Worm (Caenorhabditis elegans) whole organism, young adult: ENCODE data around the gene E02C12.10.

Experiments used
- B0261.1 ChIP-seq: sonication (generic microtip); optimal IDR thresholded peaks from 2 replicates; lab custom pipeline; 2016; ENCODE audit warnings: mild to moderate bottlenecking, missing genetic modification characterization, moderate library complexity, missing compliant biosample characterization
- B0336.3 ChIP-seq: fragments of 200-800 bp; sonication (Bioruptor generic); IDR thresholded peaks from 2 replicates; pipeline ENCODE4 v1.3.6; 2022; ENCODE audit warnings: missing genetic modification characterization, missing compliant biosample characterization
- C06A6.2 ChIP-seq: fragments of 200-800 bp; sonication (Bioruptor generic); conservative IDR thresholded peaks from 2 replicates; pipeline ENCODE4 v1.3.6; 2022; ENCODE audit warnings: missing genetic modification characterization, missing compliant biosample characterization
- F33H1.4 ChIP-seq: fragments of 200-800 bp; sonication (Bioruptor generic); IDR thresholded peaks from 2 replicates; pipeline ENCODE4 v1.3.6; 2022; ENCODE audit warnings: missing genetic modification reagents, missing genetic modification characterization, missing compliant biosample characterization
- F37B4.10 ChIP-seq: fragments of 200-800 bp; sonication (Bioruptor generic); IDR thresholded peaks from 2 replicates; pipeline ENCODE4 v1.3.6; 2022; ENCODE audit warnings: missing genetic modification characterization, missing compliant biosample characterization
- T07F8.4 ChIP-seq: sonication (generic microtip); optimal IDR thresholded peaks from 2 replicates; lab custom pipeline; 2016; ENCODE audit warnings: mild to moderate bottlenecking, missing genetic modification characterization, moderate library complexity, missing compliant biosample characterization
- ama-1 ChIP-seq, 3 experiments: fragments of 150-350 bp in 1 of 3; sonication (generic microtip) in 2 of 3; optimal IDR thresholded peaks; 2 replicates each; lab custom pipeline; 2014 to 2018; ENCODE audit warnings: missing biosample characterization in 2 of 3, missing genetic modification characterization in 2 of 3, missing genetic modification reagents in 2 of 3
- aptf-2 ChIP-seq: fragments of 200-800 bp; sonication (Bioruptor generic); conservative IDR thresholded peaks from 2 replicates; pipeline ENCODE4 v1.3.6; 2022; ENCODE audit warnings: missing genetic modification reagents, missing genetic modification characterization, missing compliant biosample characterization
- attf-3 ChIP-seq: fragments of 200-800 bp; sonication (Bioruptor generic); conservative IDR thresholded peaks from 2 replicates; pipeline ENCODE4 v1.3.6; 2022; ENCODE audit warnings: missing genetic modification reagents, missing genetic modification characterization, missing compliant biosample characterization
- cebp-1 ChIP-seq, 2 experiments: fragments of 200-800 bp in 1 of 2; sonication (Bioruptor generic) in 1 of 2; sonication (generic microtip) in 1 of 2; IDR thresholded peaks in 1 of 2; optimal IDR thresholded peaks in 1 of 2; 2 replicates each; pipeline versions ENCODE4 v1.3.6 to Lab custom; 2017 to 2022; ENCODE audit warnings: missing compliant biosample characterization in 2 of 2, missing genetic modification characterization in 2 of 2, mild to moderate bottlenecking in 1 of 2, missing genetic modification reagents in 1 of 2, moderate library complexity in 1 of 2
- efl-1 ChIP-seq: fragments of 150-350 bp; optimal IDR thresholded peaks from 2 replicates; lab custom pipeline; 2014; ENCODE audit warnings: missing biosample characterization, missing genetic modification reagents, missing genetic modification characterization
- ets-4 ChIP-seq: fragments of 200-800 bp; sonication (Bioruptor generic); optimal IDR thresholded peaks from 2 replicates; lab custom pipeline; 2018; ENCODE audit warnings: mild to moderate bottlenecking, missing genetic modification characterization, missing compliant biosample characterization
- gei-17 ChIP-seq: fragments of 200-800 bp; sonication (Bioruptor generic); optimal IDR thresholded peaks from 2 replicates; lab custom pipeline; 2018; ENCODE audit warnings: mild to moderate bottlenecking, missing genetic modification characterization, missing compliant biosample characterization
- hlh-12 ChIP-seq: sonication (generic microtip); optimal IDR thresholded peaks from 2 replicates; lab custom pipeline; 2016; ENCODE audit warnings: missing genetic modification characterization, missing compliant biosample characterization
- hlh-26 ChIP-seq: fragments of 200-800 bp; sonication (Bioruptor generic); conservative IDR thresholded peaks from 2 replicates; pipeline ENCODE4 v1.3.6; 2022; ENCODE audit warnings: missing genetic modification reagents, missing genetic modification characterization, missing compliant biosample characterization
- hmg-1.2 ChIP-seq: fragments of 200-800 bp; sonication (Bioruptor generic); IDR thresholded peaks from 2 replicates; pipeline ENCODE4 v1.3.6; 2022; ENCODE audit warnings: missing genetic modification reagents, missing genetic modification characterization, missing compliant biosample characterization
- lag-1 ChIP-seq: fragments of 200-800 bp; sonication (Bioruptor generic); IDR thresholded peaks from 2 replicates; pipeline ENCODE4 v1.3.6; 2022; ENCODE audit warnings: missing genetic modification reagents, missing genetic modification characterization, missing compliant biosample characterization
- let-607 ChIP-seq, 2 experiments: fragments of 200-800 bp in 1 of 2; sonication (Bioruptor generic) in 1 of 2; sonication (generic microtip) in 1 of 2; optimal IDR thresholded peaks; 2 replicates each; lab custom pipeline; 2016 to 2018; ENCODE audit warnings: mild to moderate bottlenecking in 2 of 2, missing compliant biosample characterization in 2 of 2, missing genetic modification characterization in 2 of 2, moderate library complexity in 2 of 2, missing genotype in 1 of 2
- lin-26 ChIP-seq: fragments of 200-800 bp; sonication (Bioruptor generic); IDR thresholded peaks from 2 replicates; pipeline ENCODE4 v1.3.6; 2022; ENCODE audit warnings: missing genetic modification reagents, missing genetic modification characterization, missing compliant biosample characterization
- lsl-1 ChIP-seq: fragments of 200-800 bp; sonication (Bioruptor generic); optimal IDR thresholded peaks from 2 replicates; lab custom pipeline; 2018; ENCODE audit warnings: mild to moderate bottlenecking, missing genetic modification characterization, moderate library complexity, missing compliant biosample characterization
- lsy-27 ChIP-seq: sonication (generic microtip); optimal IDR thresholded peaks from 2 replicates; lab custom pipeline; 2017; ENCODE audit warnings: missing genetic modification characterization, mild to moderate bottlenecking, missing compliant biosample characterization, antibody characterized with exemption, missing genotype, borderline replicate concordance; ENCODE audit not compliant: insufficient read depth
- mxl-1 ChIP-seq: sonication (generic microtip); optimal IDR thresholded peaks from 2 replicates; lab custom pipeline; 2016; ENCODE audit warnings: missing genetic modification characterization, missing compliant biosample characterization
- nhr-90 ChIP-seq: sonication (generic microtip); optimal IDR thresholded peaks from 2 replicates; lab custom pipeline; 2016; ENCODE audit warnings: missing genotype, mild to moderate bottlenecking, missing genetic modification characterization, missing compliant biosample characterization
- pbrm-1 ChIP-seq: fragments of 200-800 bp; sonication (Bioruptor generic); IDR thresholded peaks from 2 replicates; pipeline ENCODE4 v1.3.6; 2022; ENCODE audit warnings: missing genetic modification reagents, missing genetic modification characterization, missing compliant biosample characterization
- snpc-1.1 ChIP-seq: sonication (generic microtip); optimal IDR thresholded peaks from 2 replicates; lab custom pipeline; 2017; ENCODE audit warnings: missing genetic modification characterization, mild to moderate bottlenecking, missing compliant biosample characterization, antibody characterized with exemption, moderate library complexity, missing genotype, missing genetic modification reagents; ENCODE audit not compliant: insufficient read depth
- snpc-4 ChIP-seq, 5 experiments: fragments of 150-350 bp in 1 of 5; sonication (generic microtip) in 4 of 5; optimal IDR thresholded peaks; 2 replicates each; lab custom pipeline; 2014 to 2018; ENCODE audit warnings: missing genetic modification characterization in 5 of 5, missing biosample characterization in 3 of 5, antibody characterized with exemption in 2 of 5, mild to moderate bottlenecking in 2 of 5, missing compliant biosample characterization in 2 of 5, missing genotype in 2 of 5, moderate library complexity in 2 of 5, missing genetic modification reagents in 1 of 5
- sptf-2 ChIP-seq: fragments of 200-800 bp; sonication (Bioruptor generic); optimal IDR thresholded peaks from 2 replicates; lab custom pipeline; 2018; ENCODE audit warnings: mild to moderate bottlenecking, missing genetic modification characterization, missing compliant biosample characterization
- zim-3 ChIP-seq: sonication (generic microtip); optimal IDR thresholded peaks from 2 replicates; lab custom pipeline; 2017; ENCODE audit warnings: mild to moderate bottlenecking, missing genetic modification characterization, moderate library complexity, missing compliant biosample characterization
- ztf-6 ChIP-seq: fragments of 200-800 bp; sonication (Bioruptor generic); IDR thresholded peaks from 2 replicates; pipeline ENCODE4 v1.3.6; 2022; ENCODE audit warnings: missing genetic modification reagents, missing genetic modification characterization, missing compliant biosample characterization

Gene E02C12.10

ce11 chrV:9399886-9400373, 21.7 kb upstream of the E02C12.10 start, which contains the start of gene trpp-4:
trpp-4 (plus strand) TSS chrV:9400327.
- TF ChIP-seq ets-4 (GFP tag; lab: Kevin White, UChicago) (no peak), hlh-26 (no peak), aptf-2 (GFP tag; lab: Robert Waterston, UW) (no peak), B0261.1 (no peak), pbrm-1 (no peak), nhr-90 (tag; lab: Kevin White, UChicago) (no peak), T07F8.4 (tag; lab: Kevin White, UChicago) (no peak), lsl-1 (GFP tag; lab: Kevin White, UChicago) (no peak), F37B4.10 (GFP tag; lab: Robert Waterston, UW) (no peak), hlh-12 (no peak), mxl-1 (tag; lab: Kevin White, UChicago) (no peak), let-607 (tag; optimal IDR thresholded peaks at IDR 0.05; lab: Kevin White, UChicago) (no peak)

ce11 chrV:9394938-9395639, 16.9 kb upstream of the E02C12.10 start:
- TF ChIP-seq gei-17 (GFP tag; lab: Kevin White, UChicago) (no peak), cebp-1 (GFP tag; IDR thresholded peaks at IDR 0.05; lab: Robert Waterston, UW) (no peak), cebp-1 (tag; optimal IDR thresholded peaks at IDR 0.05; lab: Kevin White, UChicago) (peak; percentile 41)

ce11 chrV:9391959-9392358, 13.8 kb upstream of the E02C12.10 start:
- TF ChIP-seq B0336.3 (GFP tag; lab: Robert Waterston, UW) (no peak), sptf-2 (GFP tag; lab: Kevin White, UChicago) (no peak), ets-4 (GFP tag; lab: Kevin White, UChicago) (no peak), snpc-1.1 (peak; percentile 86), zim-3 (tag; lab: Kevin White, UChicago) (no peak), hmg-1.2 (GFP tag; lab: Robert Waterston, UW) (peak; percentile 83), snpc-4 (GFP tag; optimal IDR thresholded peaks at IDR 0.05; lab: Kevin White, UChicago) (peak; percentile 63), snpc-4 (tag; optimal IDR thresholded peaks at IDR 0.05; lab: Kevin White, UChicago) (peak; percentile 71 to 94 (median 87))

DNA sequence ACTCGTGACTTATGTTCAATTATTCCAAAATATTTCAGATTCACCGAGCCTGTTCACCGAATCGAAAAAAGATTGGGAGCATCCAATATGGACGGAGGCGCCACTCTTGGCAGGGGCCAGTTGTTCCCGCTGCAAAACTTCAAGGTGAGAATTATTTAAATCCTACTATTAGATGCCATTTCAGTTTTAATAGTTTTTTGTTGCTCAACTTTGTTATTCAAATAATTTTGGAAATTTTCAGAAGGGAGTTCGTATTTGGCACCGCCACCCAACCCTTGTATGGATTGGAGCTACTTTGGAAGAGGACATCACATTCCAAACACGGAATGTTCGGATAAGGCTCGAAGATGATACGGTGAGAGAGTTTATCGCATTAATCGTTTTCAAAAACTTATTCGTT, 7.9 kb upstream of the E02C12.10 start, which contains the start of gene hum-2:
hum-2 (plus strand) TSS at position 33 of the 400 bp plus-strand sequence.
- TF ChIP-seq lsl-1 (GFP tag; lab: Kevin White, UChicago) (no peak), F37B4.10 (GFP tag; lab: Robert Waterston, UW) (no peak), ztf-6 (GFP tag; lab: Robert Waterston, UW) (no peak), F33H1.4 (GFP tag; lab: Robert Waterston, UW) (no peak), ama-1 (optimal IDR thresholded peaks at IDR 0.05; lab: Kevin White, UChicago) (no peak), ama-1 (GFP tag; optimal IDR thresholded peaks at IDR 0.05; lab: Kevin White, UChicago) (no peak), hlh-12 (no peak), attf-3 (no peak), C06A6.2 (GFP tag; lab: Robert Waterston, UW) (no peak), lin-26 (GFP tag; lab: Robert Waterston, UW) (no peak), efl-1 (GFP tag; lab: Kevin White, UChicago) (no peak), lsy-27 (tag; lab: Kevin White, UChicago) (no peak), lag-1 (GFP tag; lab: Robert Waterston, UW) (no peak)
- TF ChIP-seq, all 124 proteins: peak for 0
